Fruit fly (Drosophila melanogaster): Measurements from ENCODE around the gene Rpn3.

The Rpn3 gene

dm6 chr2L:19051534-19052100 is at the start of gene Rpn3:
TSS of gene Rpn3 (plus strand) at chr2L:19051790.
- TF ChIP-seq CG18262 (tag; optimal IDR thresholded peaks at IDR 0.05) (peak; percentile 85), CG1832 (GFP tag; optimal IDR thresholded peaks at IDR 0.05) (no peak), Hr3 (GFP tag; optimal IDR thresholded peaks at IDR 0.05) (peak; percentile 86), CG13424 (tag; optimal IDR thresholded peaks at IDR 0.05) (peak; percentile 82), hb (GFP tag; IDR thresholded peaks at IDR 0.05; ENCODE audit: partially characterized antibody) (peak; percentile 68; the same call in 2 of the 3 replicates), Blimp-1 (GFP tag; optimal IDR thresholded peaks at IDR 0.05) (peak; percentile 85), Bgb (GFP tag; IDR thresholded peaks at IDR 0.05; ENCODE audit: partially characterized antibody) (peak; percentile 40; the same call in 1 of the 2 replicates), Dip3 (GFP tag; optimal IDR thresholded peaks at IDR 0.05) (peak; percentile 82), usp (GFP tag; optimal IDR thresholded peaks at IDR 0.05) (no peak), CG31365 (tag; optimal IDR thresholded peaks at IDR 0.05) (no peak), CG2678 (tag; optimal IDR thresholded peaks at IDR 0.05) (peak; percentile 83), chif (GFP tag; optimal IDR thresholded peaks at IDR 0.05) (peak; percentile 75 to 85), CG43689 (GFP tag; IDR thresholded peaks at IDR 0.05) (peak; percentile 62), vnd (GFP tag; IDR thresholded peaks at IDR 0.05; ENCODE audit: partially characterized antibody) (peak; percentile 72), CG11085 (GFP tag; IDR thresholded peaks at IDR 0.05) (peak; percentile 69; the same call in 1 of the 2 replicates), CkIIα-i1 (GFP tag; IDR thresholded peaks at IDR 0.05) (no peak), lmd (GFP tag; IDR thresholded peaks at IDR 0.05) (peak; percentile 77), CG4282 (GFP tag; optimal IDR thresholded peaks at IDR 0.05) (peak; percentile 38), Lpt (GFP tag; optimal IDR thresholded peaks at IDR 0.05) (no peak), E2f1 (GFP tag; IDR thresholded peaks at IDR 0.05) (peak; percentile 85), lab (GFP tag; optimal IDR thresholded peaks at IDR 0.05) (peak; percentile 88), Ada2b (GFP tag; IDR thresholded peaks at IDR 0.05) (peak; percentile 89), CG5953 (GFP tag; IDR thresholded peaks at IDR 0.05) (peak; percentile 85), CG10543 (GFP tag; optimal IDR thresholded peaks at IDR 0.05) (peak; percentile 16), ci (GFP tag; IDR thresholded peaks at IDR 0.05) (peak; percentile 89), CG1602 (GFP tag; optimal IDR thresholded peaks at IDR 0.05) (peak; percentile 86), stwl (tag; optimal IDR thresholded peaks at IDR 0.05) (peak; percentile 73), pros (GFP tag; optimal IDR thresholded peaks at IDR 0.05) (no peak), Rx (GFP tag; IDR thresholded peaks at IDR 0.05) (peak; percentile 74), CG17912 (GFP tag; optimal IDR thresholded peaks at IDR 0.05) (no peak), Dip2 (GFP tag; IDR thresholded peaks at IDR 0.05) (no peak), D19B (GFP tag; optimal IDR thresholded peaks at IDR 0.05) (no peak), CG12155 (GFP tag; optimal IDR thresholded peaks at IDR 0.05) (peak; percentile 84), CG6813 (GFP tag; optimal IDR thresholded peaks at IDR 0.05) (no peak), CG17186 (GFP tag; optimal IDR thresholded peaks at IDR 0.05) (peak; percentile 18), Doc2 (GFP tag; IDR thresholded peaks at IDR 0.05) (0 out of 2 replicates have a peak, but pooled peaks have one; percentile 12), bigmax (GFP tag; optimal IDR thresholded peaks at IDR 0.05) (no peak), kni (GFP tag; optimal IDR thresholded peaks at IDR 0.05) (no peak), inv (GFP tag; IDR thresholded peaks at IDR 0.05; ENCODE audit: partially characterized antibody) (peak; percentile 49), CG9437 (GFP tag; optimal IDR thresholded peaks at IDR 0.05) (peak; percentile 99), Dll (GFP tag; IDR thresholded peaks at IDR 0.05; ENCODE audit: partially characterized antibody) (peak; percentile 74), az2 (GFP tag; optimal IDR thresholded peaks at IDR 0.05) (peak; percentile 91), hkb (optimal IDR thresholded peaks at IDR 0.05) (no peak), hkb (GFP tag; IDR thresholded peaks at IDR 0.05) (peak; percentile 92), unpg (GFP tag; optimal IDR thresholded peaks at IDR 0.05) (peak; percentile 84), nerfin-1 (tag; optimal IDR thresholded peaks at IDR 0.05) (peak; percentile 64), CG4820 (GFP tag; optimal IDR thresholded peaks at IDR 0.05) (peak; percentile 73), CG18599 (GFP tag; optimal IDR thresholded peaks at IDR 0.05) (peak; percentile 81), CG2889 (GFP tag; IDR thresholded peaks at IDR 0.05) (peak; percentile 82), CG15696 (tag; optimal IDR thresholded peaks at IDR 0.05) (peak; percentile 66)
